Worm (Caenorhabditis elegans) whole organism, L3 larva: Measurements from ENCODE around the gene fipr-18.

Experiments used
- ceh-16 ChIP-seq: sonication (generic microtip); optimal IDR thresholded peaks from 2 replicates; lab custom pipeline; 2017; ENCODE audit warnings: missing biosample characterization, missing genetic modification characterization
- ceh-82 ChIP-seq: fragments of 150-350 bp; optimal IDR thresholded peaks from 2 replicates; lab custom pipeline; 2014; ENCODE audit warnings: missing biosample characterization, missing genetic modification characterization
- fkh-10 ChIP-seq: sonication (generic microtip); optimal IDR thresholded peaks from 2 replicates; lab custom pipeline; 2017; ENCODE audit warnings: missing biosample characterization, missing genetic modification reagents, missing genetic modification characterization
- nfya-1 ChIP-seq: sonication (generic microtip); optimal IDR thresholded peaks from 2 replicates; lab custom pipeline; 2017; ENCODE audit warnings: missing genetic modification characterization, mild to moderate bottlenecking, missing compliant biosample characterization, antibody characterized with exemption, moderate library complexity; ENCODE audit not compliant: insufficient read depth
- nhr-11 ChIP-seq: fragments of 150-350 bp; optimal IDR thresholded peaks from 2 replicates; lab custom pipeline; 2014; ENCODE audit warnings: missing biosample characterization, missing genetic modification characterization
- nhr-23 ChIP-seq: fragments of 150-350 bp; optimal IDR thresholded peaks from 2 replicates; lab custom pipeline; 2014; ENCODE audit warnings: missing biosample characterization, missing genetic modification reagents, missing genetic modification characterization
- nhr-77 ChIP-seq: fragments of 150-350 bp; optimal IDR thresholded peaks from 2 replicates; lab custom pipeline; 2014; ENCODE audit warnings: missing biosample characterization, missing genetic modification characterization
- pha-4 ChIP-seq: fragments of 150-350 bp; optimal IDR thresholded peaks from 2 replicates; lab custom pipeline; 2014; ENCODE audit warnings: missing biosample characterization, missing genetic modification reagents, missing genetic modification characterization
- sea-2 ChIP-seq: fragments of 150-350 bp; sonication (generic microtip); optimal IDR thresholded peaks from 4 replicates; lab custom pipeline; 2014; ENCODE audit warnings: missing biosample characterization, missing genetic modification reagents, missing genetic modification characterization
- skn-1 ChIP-seq: fragments of 150-350 bp; optimal IDR thresholded peaks from 2 replicates; lab custom pipeline; 2014; ENCODE audit warnings: missing biosample characterization, missing genetic modification characterization
- snpc-4 ChIP-seq: fragments of 150-350 bp; optimal IDR thresholded peaks from 2 replicates; lab custom pipeline; 2014; ENCODE audit warnings: missing biosample characterization, missing genetic modification characterization
- unc-39 ChIP-seq: sonication (generic microtip); optimal IDR thresholded peaks from 4 replicates; lab custom pipeline; 2017; ENCODE audit warnings: missing biosample characterization, missing genetic modification characterization
- unc-62 ChIP-seq: fragments of 150-350 bp; sonication (generic microtip); optimal IDR thresholded peaks from 4 replicates; lab custom pipeline; 2014; ENCODE audit warnings: missing biosample characterization, missing genetic modification reagents, missing genetic modification characterization
- ztf-11 ChIP-seq: fragments of 150-350 bp; optimal IDR thresholded peaks from 2 replicates; lab custom pipeline; 2014; ENCODE audit warnings: missing biosample characterization, missing genetic modification characterization

ce11 chrIII:7495616-7496146, 36.6 kb downstream of the fipr-18 start:
- TF ChIP-seq sea-2 (GFP tag; lab: Kevin White, UChicago) (no peak), skn-1 (no peak), pha-4 (tag; lab: Kevin White, UChicago) (no peak), nfya-1 (no peak), snpc-4 (no peak), fkh-10 (no peak), ceh-82 (tag; lab: Kevin White, UChicago) (no peak), ztf-11 (tag; lab: Kevin White, UChicago) (no peak), unc-39 (no peak), nhr-77 (tag; lab: Kevin White, UChicago) (no peak), nhr-23 (tag; lab: Kevin White, UChicago) (no peak), ceh-16 (tag; lab: Kevin White, UChicago) (no peak), unc-62 (GFP tag; lab: Kevin White, UChicago) (no peak), nhr-11 (tag; lab: Kevin White, UChicago) (no peak)
